Worm (Caenorhabditis elegans) whole organism, young adult: Measurements from ENCODE around the gene hil-3.

Experiments
- B0019.2 ChIP-seq: fragments of 200-800 bp; sonication (Bioruptor generic); conservative IDR thresholded peaks from 2 replicates; pipeline ENCODE4 v1.3.6; 2022; ENCODE audit warnings: missing genetic modification reagents, missing genetic modification characterization, missing compliant biosample characterization
- B0035.1 ChIP-seq: sonication (generic microtip); optimal IDR thresholded peaks from 2 replicates; lab custom pipeline; 2016; ENCODE audit warnings: missing genetic modification characterization, mild to moderate bottlenecking, missing compliant biosample characterization, missing genotype, missing genetic modification reagents
- B0336.3 ChIP-seq: fragments of 200-800 bp; sonication (Bioruptor generic); IDR thresholded peaks from 2 replicates; pipeline ENCODE4 v1.3.6; 2022; ENCODE audit warnings: missing genetic modification characterization, missing compliant biosample characterization
- F22D6.2 ChIP-seq: sonication (generic microtip); optimal IDR thresholded peaks from 2 replicates; lab custom pipeline; 2016; ENCODE audit warnings: mild to moderate bottlenecking, missing genetic modification characterization, missing compliant biosample characterization
- F49E8.2 ChIP-seq: sonication (generic microtip); optimal IDR thresholded peaks from 3 replicates; lab custom pipeline; 2017; ENCODE audit warnings: missing genetic modification characterization, mild to moderate bottlenecking, missing compliant biosample characterization, antibody characterized with exemption, moderate library complexity; ENCODE audit not compliant: insufficient read depth
- F55B11.4 ChIP-seq: sonication (generic microtip); optimal IDR thresholded peaks from 2 replicates; lab custom pipeline; 2016; ENCODE audit warnings: missing compliant biosample characterization, missing genetic modification characterization, borderline replicate concordance; ENCODE audit not compliant: insufficient read depth
- F57A8.1 ChIP-seq: fragments of 200-800 bp; sonication (Bioruptor generic); optimal IDR thresholded peaks from 2 replicates; lab custom pipeline; 2018; ENCODE audit warnings: mild to moderate bottlenecking, missing genetic modification characterization, moderate library complexity, missing compliant biosample characterization
- Y56A3A.18 ChIP-seq: fragments of 200-800 bp; sonication (Bioruptor generic); IDR thresholded peaks from 2 replicates; pipeline ENCODE4 v1.3.6; 2022; ENCODE audit warnings: missing genetic modification reagents, missing genetic modification characterization, missing compliant biosample characterization
- ZK185.1 ChIP-seq: sonication (generic microtip); optimal IDR thresholded peaks from 2 replicates; lab custom pipeline; 2016; ENCODE audit warnings: mild to moderate bottlenecking, missing genetic modification characterization, missing compliant biosample characterization; ENCODE audit not compliant: poor library complexity, severe bottlenecking
- ama-1 ChIP-seq, 3 experiments: fragments of 150-350 bp in 1 of 3; sonication (generic microtip) in 2 of 3; optimal IDR thresholded peaks; 2 replicates each; lab custom pipeline; 2014 to 2018; ENCODE audit warnings: missing biosample characterization in 2 of 3, missing genetic modification characterization in 2 of 3, missing genetic modification reagents in 2 of 3
- aptf-2 ChIP-seq: fragments of 200-800 bp; sonication (Bioruptor generic); conservative IDR thresholded peaks from 2 replicates; pipeline ENCODE4 v1.3.6; 2022; ENCODE audit warnings: missing genetic modification reagents, missing genetic modification characterization, missing compliant biosample characterization
- athp-1 ChIP-seq: sonication (generic microtip); optimal IDR thresholded peaks from 2 replicates; lab custom pipeline; 2017; ENCODE audit warnings: mild to moderate bottlenecking, missing genetic modification characterization, missing compliant biosample characterization
- attf-3 ChIP-seq: fragments of 200-800 bp; sonication (Bioruptor generic); conservative IDR thresholded peaks from 2 replicates; pipeline ENCODE4 v1.3.6; 2022; ENCODE audit warnings: missing genetic modification reagents, missing genetic modification characterization, missing compliant biosample characterization
- attf-5 ChIP-seq: fragments of 200-800 bp; sonication (Bioruptor generic); optimal IDR thresholded peaks from 2 replicates; lab custom pipeline; 2018; ENCODE audit warnings: mild to moderate bottlenecking, missing genetic modification characterization, missing compliant biosample characterization
- bed-1 ChIP-seq: fragments of 200-800 bp; sonication (Bioruptor generic); IDR thresholded peaks from 2 replicates; pipeline ENCODE4 v1.3.6; 2022; ENCODE audit warnings: missing genetic modification reagents, missing genetic modification characterization, missing compliant biosample characterization
- bed-2 ChIP-seq: fragments of 200-800 bp; sonication (Bioruptor generic); IDR thresholded peaks from 2 replicates; pipeline ENCODE4 v1.3.6; 2022; ENCODE audit warnings: missing genetic modification reagents, missing genetic modification characterization, missing compliant biosample characterization
- cebp-2 ChIP-seq: fragments of 200-800 bp; sonication (Bioruptor generic); IDR thresholded peaks from 2 replicates; pipeline ENCODE4 v1.3.6; 2022; ENCODE audit warnings: missing genetic modification characterization, missing compliant biosample characterization
- ceh-100 ChIP-seq: fragments of 200-800 bp; sonication (Bioruptor generic); IDR thresholded peaks from 2 replicates; pipeline ENCODE4 v1.3.6; 2022; ENCODE audit warnings: missing genetic modification reagents, missing genetic modification characterization, missing compliant biosample characterization
- ceh-40 ChIP-seq: fragments of 200-800 bp; sonication (Bioruptor generic); IDR thresholded peaks from 2 replicates; pipeline ENCODE4 v1.3.6; 2022; ENCODE audit warnings: missing genetic modification characterization, missing compliant biosample characterization
- ceh-58 ChIP-seq: fragments of 200-800 bp; sonication (Bioruptor generic); IDR thresholded peaks from 2 replicates; pipeline ENCODE4 v1.3.6; 2022; ENCODE audit warnings: missing genetic modification characterization, missing compliant biosample characterization
- dox-1 ChIP-seq: fragments of 200-800 bp; sonication (Bioruptor generic); IDR thresholded peaks from 2 replicates; pipeline ENCODE4 v1.3.6; 2022; ENCODE audit warnings: missing genetic modification reagents, missing genetic modification characterization, missing compliant biosample characterization
- egl-18 ChIP-seq: fragments of 200-800 bp; sonication (Bioruptor generic); IDR thresholded peaks from 2 replicates; pipeline ENCODE4 v1.3.6; 2022; ENCODE audit warnings: missing genetic modification reagents, missing genetic modification characterization, missing compliant biosample characterization
- ets-4 ChIP-seq: fragments of 200-800 bp; sonication (Bioruptor generic); optimal IDR thresholded peaks from 2 replicates; lab custom pipeline; 2018; ENCODE audit warnings: mild to moderate bottlenecking, missing genetic modification characterization, missing compliant biosample characterization
- hmg-1.2 ChIP-seq: fragments of 200-800 bp; sonication (Bioruptor generic); IDR thresholded peaks from 2 replicates; pipeline ENCODE4 v1.3.6; 2022; ENCODE audit warnings: missing genetic modification reagents, missing genetic modification characterization, missing compliant biosample characterization
- hmg-20 ChIP-seq: fragments of 200-800 bp; sonication (Bioruptor generic); IDR thresholded peaks from 2 replicates; pipeline ENCODE4 v1.3.6; 2022; ENCODE audit warnings: missing genetic modification reagents, missing genetic modification characterization, missing compliant biosample characterization
- hrde-1 ChIP-seq: sonication (generic microtip); optimal IDR thresholded peaks from 2 replicates; lab custom pipeline; 2016; ENCODE audit warnings: missing genetic modification characterization, mild to moderate bottlenecking, missing compliant biosample characterization, moderate library complexity, missing genotype, missing genetic modification reagents, borderline replicate concordance
- lin-26 ChIP-seq: fragments of 200-800 bp; sonication (Bioruptor generic); IDR thresholded peaks from 2 replicates; pipeline ENCODE4 v1.3.6; 2022; ENCODE audit warnings: missing genetic modification reagents, missing genetic modification characterization, missing compliant biosample characterization
- lin-35 ChIP-seq, 3 experiments: fragments of 150-350 bp in 2 of 3; sonication (generic microtip) in 1 of 3; optimal IDR thresholded peaks; 2 replicates each; lab custom pipeline; 2014 to 2018; ENCODE audit warnings: missing biosample characterization in 3 of 3, missing genetic modification characterization in 3 of 3, missing genetic modification reagents in 3 of 3
- lin-40 ChIP-seq: sonication (generic microtip); optimal IDR thresholded peaks from 2 replicates; lab custom pipeline; 2016; ENCODE audit warnings: missing genetic modification characterization, mild to moderate bottlenecking, missing compliant biosample characterization, missing genotype, missing genetic modification reagents
- madf-10 ChIP-seq: sonication (generic microtip); optimal IDR thresholded peaks from 2 replicates; lab custom pipeline; 2016; ENCODE audit warnings: mild to moderate bottlenecking, missing genetic modification characterization, missing compliant biosample characterization
- mxl-1 ChIP-seq: sonication (generic microtip); optimal IDR thresholded peaks from 2 replicates; lab custom pipeline; 2016; ENCODE audit warnings: missing genetic modification characterization, missing compliant biosample characterization
- nfya-1 ChIP-seq: sonication (generic microtip); optimal IDR thresholded peaks from 2 replicates; lab custom pipeline; 2017; ENCODE audit warnings: antibody characterized with exemption, missing compliant biosample characterization, missing genetic modification characterization, borderline replicate concordance; ENCODE audit not compliant: insufficient read depth
- nhr-120 ChIP-seq: fragments of 200-800 bp; sonication (Bioruptor generic); IDR thresholded peaks from 2 replicates; pipeline ENCODE4 v1.3.6; 2022; ENCODE audit warnings: missing genetic modification characterization, missing compliant biosample characterization
- nhr-27 ChIP-seq: fragments of 200-800 bp; sonication (Bioruptor generic); optimal IDR thresholded peaks from 2 replicates; lab custom pipeline; 2018; ENCODE audit warnings: mild to moderate bottlenecking, missing genetic modification characterization, moderate library complexity, missing compliant biosample characterization
- repo-1 ChIP-seq: sonication (generic microtip); optimal IDR thresholded peaks from 2 replicates; lab custom pipeline; 2017; ENCODE audit warnings: mild to moderate bottlenecking, missing genetic modification characterization, missing compliant biosample characterization
- sea-2 ChIP-seq: fragments of 200-800 bp; sonication (Bioruptor generic); IDR thresholded peaks from 2 replicates; pipeline ENCODE4 v1.3.6; 2022; ENCODE audit warnings: missing genetic modification characterization, missing compliant biosample characterization
- somi-1 ChIP-seq: fragments of 200-800 bp; sonication (Bioruptor generic); optimal IDR thresholded peaks from 2 replicates; lab custom pipeline; 2018; ENCODE audit warnings: mild to moderate bottlenecking, missing genetic modification characterization, missing compliant biosample characterization
- tbp1 ChIP-seq: fragments of 200-800 bp; sonication (Bioruptor generic); optimal IDR thresholded peaks from 2 replicates; lab custom pipeline; 2018; ENCODE audit warnings: mild to moderate bottlenecking, missing genetic modification characterization, missing compliant biosample characterization
- tlf-1 ChIP-seq: fragments of 200-800 bp; sonication (Bioruptor generic); optimal IDR thresholded peaks from 2 replicates; lab custom pipeline; 2018; ENCODE audit warnings: mild to moderate bottlenecking, missing genetic modification characterization, missing compliant biosample characterization
- unc-62 ChIP-seq: fragments of 150-350 bp; optimal IDR thresholded peaks from 2 replicates; lab custom pipeline; 2014; ENCODE audit warnings: missing biosample characterization, missing genetic modification reagents, missing genetic modification characterization
- xnd-1 ChIP-seq: sonication (generic microtip); optimal IDR thresholded peaks from 2 replicates; lab custom pipeline; 2016; ENCODE audit warnings: missing genotype, missing genetic modification reagents, missing genetic modification characterization, missing compliant biosample characterization
- ztf-18 ChIP-seq: sonication (generic microtip); optimal IDR thresholded peaks from 2 replicates; lab custom pipeline; 2016; ENCODE audit warnings: missing genotype, mild to moderate bottlenecking, missing genetic modification characterization, missing compliant biosample characterization
- ztf-22 ChIP-seq: fragments of 200-800 bp; sonication (Bioruptor generic); optimal IDR thresholded peaks from 2 replicates; lab custom pipeline; 2018; ENCODE audit warnings: mild to moderate bottlenecking, missing genetic modification characterization, moderate library complexity, missing compliant biosample characterization
- ztf-25 ChIP-seq: fragments of 200-800 bp; sonication (Bioruptor generic); IDR thresholded peaks from 2 replicates; pipeline ENCODE4 v1.3.6; 2022; ENCODE audit warnings: missing genetic modification reagents, missing genetic modification characterization, missing compliant biosample characterization
- ztf-28 ChIP-seq: fragments of 200-800 bp; sonication (Bioruptor generic); IDR thresholded peaks from 2 replicates; pipeline ENCODE4 v1.3.6; 2022; ENCODE audit warnings: missing genetic modification reagents, missing genetic modification characterization, missing compliant biosample characterization
- ztf-3 ChIP-seq: fragments of 200-800 bp; sonication (Bioruptor generic); optimal IDR thresholded peaks from 2 replicates; lab custom pipeline; 2018; ENCODE audit warnings: mild to moderate bottlenecking, missing genetic modification characterization, missing compliant biosample characterization

hil-3 gene

ce11 chrX:8147398-8147797 lies 11.6 kb upstream of the hil-3 start, which contains the start of gene C02B8.1:
Gene C02B8.1 (plus strand): TSS chrX:8147698.
- TF ChIP-seq ceh-58 (GFP tag; lab: Robert Waterston, UW) (no peak), ztf-3 (GFP tag; lab: Kevin White, UChicago) (no peak), tlf-1 (GFP tag; lab: Kevin White, UChicago) (no peak), F57A8.1 (GFP tag; lab: Kevin White, UChicago) (no peak), B0336.3 (GFP tag; lab: Robert Waterston, UW) (no peak)

- TF ChIP-seq aptf-2 (no peak), hmg-20 (GFP tag; lab: Robert Waterston, UW) (no peak), nhr-27 (no peak), nhr-120 (no peak), F22D6.2 (tag; lab: Kevin White, UChicago) (no peak), athp-1 (no peak), ets-4 (GFP tag; lab: Kevin White, UChicago) (no peak), hmg-1.2 (GFP tag; lab: Robert Waterston, UW) (peak; percentile 43; the same call in 1 of the 2 replicates), attf-3 (GFP tag; lab: Robert Waterston, UW) (no peak), tbp1 (peak; percentile 85), sea-2 (GFP tag; lab: Robert Waterston, UW) (no peak), ceh-40 (GFP tag; lab: Robert Waterston, UW) (no peak), B0035.1 (tag; lab: Kevin White, UChicago) (peak; percentile 23), lin-26 (peak; percentile 72; the same call in 1 of the 2 replicates), B0019.2 (GFP tag; lab: Robert Waterston, UW) (no peak), ZK185.1 (tag; lab: Kevin White, UChicago) (no peak), Y56A3A.18 (GFP tag; lab: Robert Waterston, UW) (no peak), ztf-3 (GFP tag; lab: Kevin White, UChicago) (no peak), lin-40 (tag; lab: Kevin White, UChicago) (no peak), cebp-2 (GFP tag; lab: Robert Waterston, UW) (no peak), dox-1 (0 out of 2 replicates have a peak, but pooled peaks have one; percentile 7), lin-35 (GFP tag; optimal IDR thresholded peaks at IDR 0.05; lab: Kevin White, UChicago) (no peak), F49E8.2 (tag; lab: Kevin White, UChicago) (no peak), ztf-22 (GFP tag; lab: Kevin White, UChicago) (no peak), somi-1 (GFP tag; lab: Kevin White, UChicago) (no peak), mxl-1 (tag; lab: Kevin White, UChicago) (no peak), ama-1 (optimal IDR thresholded peaks at IDR 0.05; lab: Kevin White, UChicago) (no peak), ama-1 (GFP tag; optimal IDR thresholded peaks at IDR 0.05; lab: Kevin White, UChicago) (peak in 1 of 2 experiments; percentile 56), attf-5 (no peak), madf-10 (no peak), unc-62 (GFP tag; lab: Kevin White, UChicago) (no peak), ztf-28 (GFP tag; lab: Robert Waterston, UW) (no peak), bed-2 (GFP tag; lab: Robert Waterston, UW) (no peak), ceh-100 (GFP tag; lab: Robert Waterston, UW) (no peak), xnd-1 (tag; lab: Kevin White, UChicago) (no peak), ztf-25 (GFP tag; lab: Robert Waterston, UW) (peak; percentile 39; the same call in 1 of the 2 replicates), nfya-1 (tag; lab: Kevin White, UChicago) (no peak), F57A8.1 (GFP tag; lab: Kevin White, UChicago) (no peak), repo-1 (no peak), ztf-18 (no peak), bed-1 (GFP tag; lab: Robert Waterston, UW) (no peak), egl-18 (GFP tag; lab: Robert Waterston, UW) (no peak), hrde-1 (tag; lab: Kevin White, UChicago) (no peak), F55B11.4 (tag; lab: Kevin White, UChicago) (no peak)
Observed at ce11 chrX:8148993-8149392, 10.0 kb upstream of the hil-3 start.
